Fruit fly (Drosophila melanogaster): ENCODE data around the gene PpD3.

Gene PpD3

dm6 chr3R:9740713-9741112 is 7.0 kb upstream of the PpD3 start, which contains the start of gene Pnn (continued):
- TF ChIP-seq Mad (GFP tag; optimal IDR thresholded peaks at IDR 0.05) (no peak), nmo (GFP tag; optimal IDR thresholded peaks at IDR 0.05) (peak; percentile 47), Lhr (GFP tag; optimal IDR thresholded peaks at IDR 0.05) (no peak), trh (GFP tag; optimal IDR thresholded peaks at IDR 0.05) (no peak), jumu (GFP tag; optimal IDR thresholded peaks at IDR 0.05) (no peak), CG7786 (GFP tag; optimal IDR thresholded peaks at IDR 0.05) (no peak), CG11398 (GFP tag; optimal IDR thresholded peaks at IDR 0.05) (no peak), dmrt99B (tag; optimal IDR thresholded peaks at IDR 0.05) (no peak), cas (GFP tag; IDR thresholded peaks at IDR 0.05) (no peak), en (GFP tag; optimal IDR thresholded peaks at IDR 0.05) (no peak), CkIIα-i1 (GFP tag; IDR thresholded peaks at IDR 0.05) (no peak), CG4360 (GFP tag; IDR thresholded peaks at IDR 0.05) (no peak), Camta (GFP tag; optimal IDR thresholded peaks at IDR 0.05) (no peak), shn (GFP tag; optimal IDR thresholded peaks at IDR 0.05) (no peak), pnt (GFP tag; optimal IDR thresholded peaks at IDR 0.05) (no peak), CG3065 (GFP tag; optimal IDR thresholded peaks at IDR 0.05) (no peak), CG4404 (GFP tag; IDR thresholded peaks at IDR 0.05) (no peak), CG10654 (GFP tag; optimal IDR thresholded peaks at IDR 0.05) (no peak), oc (tag; optimal IDR thresholded peaks at IDR 0.05) (no peak), ab (GFP tag; optimal IDR thresholded peaks at IDR 0.05) (no peak), wek (GFP tag; optimal IDR thresholded peaks at IDR 0.05) (no peak), Dad (GFP tag; optimal IDR thresholded peaks at IDR 0.05) (no peak), CG2120 (GFP tag; optimal IDR thresholded peaks at IDR 0.05) (peak; percentile 16), Dref (GFP tag; IDR thresholded peaks at IDR 0.05) (peak; percentile 81), CG1529 (GFP tag; optimal IDR thresholded peaks at IDR 0.05) (no peak), CG10366 (GFP tag; IDR thresholded peaks at IDR 0.05) (no peak), vfl (GFP tag; optimal IDR thresholded peaks at IDR 0.05) (no peak), chn (GFP tag; optimal IDR thresholded peaks at IDR 0.05) (no peak), CG11695 (GFP tag; IDR thresholded peaks at IDR 0.05) (no peak), kni (GFP tag; optimal IDR thresholded peaks at IDR 0.05) (no peak), CG9727 (GFP tag; optimal IDR thresholded peaks at IDR 0.05) (no peak), D19B (GFP tag; optimal IDR thresholded peaks at IDR 0.05) (no peak), ac (GFP tag; optimal IDR thresholded peaks at IDR 0.05) (no peak), gce (GFP tag; IDR thresholded peaks at IDR 0.05) (no peak), CG11247 (GFP tag; IDR thresholded peaks at IDR 0.05) (no peak), az2 (GFP tag; optimal IDR thresholded peaks at IDR 0.05) (no peak), gcm2 (GFP tag; optimal IDR thresholded peaks at IDR 0.05) (no peak), CG4820 (GFP tag; optimal IDR thresholded peaks at IDR 0.05) (no peak), chif (GFP tag; optimal IDR thresholded peaks at IDR 0.05) (no peak), repo (GFP tag; optimal IDR thresholded peaks at IDR 0.05) (no peak), org-1 (GFP tag; optimal IDR thresholded peaks at IDR 0.05) (no peak), CG6689 (GFP tag; IDR thresholded peaks at IDR 0.05) (no peak), CG12744 (GFP tag; optimal IDR thresholded peaks at IDR 0.05) (no peak), CG7839 (tag; optimal IDR thresholded peaks at IDR 0.05) (no peak), Gsc (GFP tag; IDR thresholded peaks at IDR 0.05) (no peak), CG18011 (GFP tag; optimal IDR thresholded peaks at IDR 0.05) (no peak), E2f2 (GFP tag; IDR thresholded peaks at IDR 0.05) (peak; percentile 29; the same call in 1 of the 2 replicates), z (GFP tag; IDR thresholded peaks at IDR 0.05) (no peak), kah (GFP tag; optimal IDR thresholded peaks at IDR 0.05) (no peak), klu (GFP tag; IDR thresholded peaks at IDR 0.05) (no peak), CG3163 (GFP tag; optimal IDR thresholded peaks at IDR 0.05) (no peak), Drgx (GFP tag; IDR thresholded peaks at IDR 0.05) (no peak), fd3F (GFP tag; optimal IDR thresholded peaks at IDR 0.05) (no peak), eve (GFP tag; optimal IDR thresholded peaks at IDR 0.05) (no peak)

Data from whole organism, embryonic.